Fruit fly (Drosophila melanogaster) whole organism, pupa: ENCODE measurements around the gene CG5255.

ENCODE experiments used
- CG10348 ChIP-seq: fragments of 200-800 bp; sonication (Bioruptor generic); IDR thresholded peaks from 2 replicates; pipeline ENCODE4 v1.3.6; 2022; ENCODE audit warnings: missing biosample characterization, missing genetic modification characterization
- Ets98B ChIP-seq: fragments of 200-800 bp; sonication (Bioruptor generic); IDR thresholded peaks from 2 replicates; pipeline ENCODE4 v1.3.6; 2022; ENCODE audit warnings: missing biosample characterization, missing genetic modification characterization
- Snoo ChIP-seq: fragments of 200-800 bp; sonication (Bioruptor generic); optimal IDR thresholded peaks from 3 replicates; lab custom pipeline; 2017; ENCODE audit warnings: missing biosample characterization, mild to moderate bottlenecking, missing genetic modification characterization, inconsistent platforms
- rn ChIP-seq: fragments of 200-800 bp; sonication (Bioruptor generic); IDR thresholded peaks from 2 replicates; pipeline ENCODE4 v1.3.6; 2022; ENCODE audit warnings: missing biosample characterization, missing genetic modification characterization

DNA sequence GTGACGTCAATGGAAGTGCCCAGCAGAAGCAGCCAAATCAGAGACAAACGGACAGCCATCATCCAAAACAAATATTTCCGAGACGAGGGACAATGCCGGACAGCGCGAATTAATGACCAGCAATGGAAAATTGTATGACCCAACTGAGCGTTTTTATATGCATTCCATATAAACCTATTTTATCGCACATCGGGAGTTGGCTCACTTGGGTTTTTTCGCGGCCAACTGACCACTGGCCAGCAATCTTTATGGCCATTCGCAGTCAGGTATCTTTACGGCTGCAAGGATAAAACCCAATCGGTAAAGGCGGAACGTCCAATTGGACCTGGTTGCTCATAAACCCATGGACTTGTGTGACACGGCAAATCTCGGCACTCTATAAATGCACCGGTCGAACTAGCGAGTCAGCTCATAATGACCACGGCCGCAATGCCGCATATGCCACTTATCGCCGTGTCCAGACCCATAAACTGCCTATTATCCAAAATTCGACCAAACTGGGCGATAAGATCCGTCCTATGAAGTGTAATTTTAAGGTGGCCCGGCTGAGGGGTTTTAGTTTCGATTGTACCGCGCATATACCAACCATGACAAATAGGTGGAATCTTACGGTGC lies 5.5 kb upstream of the CG5255 start, which contains the start of the genes CG4053 and CG31266:
- TF ChIP-seq CG10348 (GFP tag; lab: Robert Waterston, UW) (no peak), Ets98B (GFP tag; lab: Robert Waterston, UW) (no peak), Snoo (tag; lab: Kevin White, UChicago) (no peak), rn (GFP tag; lab: Robert Waterston, UW) (no peak)
